Worm (Caenorhabditis elegans): ENCODE measurements around the gene srz-9.
"Not testable (repeated sequence)": the region's sequence is repeated elsewhere in the genome, so short reads cannot be mapped to it uniquely, and the experiment has no call there.

DNA sequence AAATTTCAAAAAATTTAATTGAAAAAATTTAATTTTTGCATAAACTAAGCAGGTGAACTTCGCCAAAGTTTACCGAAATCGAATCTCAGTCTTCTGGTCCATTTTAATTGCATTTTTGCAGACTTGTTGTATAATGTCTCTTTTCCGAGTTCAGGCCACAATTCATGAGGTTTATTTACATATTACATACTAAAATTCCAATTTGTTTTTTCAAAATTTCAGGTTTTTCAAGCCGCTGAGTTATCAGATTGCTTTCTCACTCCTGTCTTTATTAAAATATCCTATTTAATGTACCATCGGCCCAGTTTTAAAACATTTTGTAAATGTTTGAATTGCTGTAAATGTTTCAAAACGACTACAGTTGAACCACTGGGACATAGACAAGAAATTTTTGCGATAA lies 7.3 kb upstream of the srz-9 start, which contains the start of gene fbxa-208:
- TF ChIP-seq let-526 (GFP tag; IDR thresholded peaks at IDR 0.05); B0035.1 (tag; optimal IDR thresholded peaks at IDR 0.05); ama-1 (optimal IDR thresholded peaks at IDR 0.05); ama-1 (GFP tag; optimal IDR thresholded peaks at IDR 0.05); B0261.1 (tag; optimal IDR thresholded peaks at IDR 0.05): not testable (repeated sequence)
